Worm (Caenorhabditis elegans): ENCODE measurements around the gene sqst-3.

The sqst-3 gene

DNA sequence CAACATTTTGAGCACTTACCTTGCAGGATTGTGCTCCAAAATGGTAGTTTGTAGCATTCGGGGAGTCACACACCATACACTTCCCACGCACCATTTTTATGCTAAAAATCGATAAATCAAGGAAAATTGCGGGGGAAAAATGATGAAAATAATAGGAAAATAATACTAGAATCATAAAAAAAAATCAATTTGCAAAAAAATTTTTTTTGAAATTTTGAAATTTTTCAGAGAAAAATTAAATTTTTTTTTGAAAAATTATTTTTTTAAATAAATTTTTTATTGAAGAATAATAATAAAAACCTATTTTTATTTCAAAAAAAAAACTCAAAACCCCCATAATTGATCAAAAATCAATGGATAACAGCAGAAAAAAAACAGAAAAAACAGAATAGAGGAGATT is 18.8 kb upstream of the sqst-3 start, which contains the start of gene nhr-79:
Gene nhr-79, minus strand, starts transcription at position 101 of the 400 bp plus-strand sequence.
- TF ChIP-seq hnd-1 (tag; optimal IDR thresholded peaks at IDR 0.05): no peak

DNA sequence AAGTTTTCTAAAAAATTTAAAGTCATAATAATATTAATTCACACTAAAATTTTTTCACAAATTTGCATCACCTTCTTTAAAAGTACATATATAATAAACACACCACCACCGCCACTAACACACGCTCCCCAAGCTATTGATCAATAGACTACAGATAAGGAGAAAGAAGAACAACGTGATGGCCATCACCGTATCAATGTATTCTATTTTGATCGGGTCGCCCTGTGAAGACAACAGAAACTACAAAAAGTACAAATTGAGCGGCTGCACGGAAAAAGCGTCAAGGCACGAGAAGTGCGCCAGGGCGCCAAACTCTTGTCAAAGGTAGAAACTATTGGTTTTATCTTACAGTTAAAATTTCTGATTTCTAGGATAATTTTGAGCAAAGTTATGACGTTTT is 18.2 kb upstream of the sqst-3 start:
- no peak for TF ChIP-seq hnd-1 (tag; optimal IDR thresholded peaks at IDR 0.05)
- TF ChIP-seq tbx-11 (GFP tag; IDR thresholded peaks at IDR 0.05): no peak
- TF ChIP-seq tra-4 (tag; optimal IDR thresholded peaks at IDR 0.05): no peak

ce11 chrV:19217104-19217503 is 13.5 kb upstream of the sqst-3 start, which contains the start of gene srr-2:
Gene srr-2, minus strand, starts transcription at chrV:19217176.
- TF ChIP-seq B0310.2 (tag; optimal IDR thresholded peaks at IDR 0.05) (no peak), sea-1 (GFP tag; conservative IDR thresholded peaks at IDR 0.05) (no peak), tra-4 (tag; optimal IDR thresholded peaks at IDR 0.05) (no peak), F13C5.2 (tag; optimal IDR thresholded peaks at IDR 0.05) (no peak), tbx-11 (GFP tag; IDR thresholded peaks at IDR 0.05) (no peak), scrt-1 (GFP tag; IDR thresholded peaks at IDR 0.05) (no peak), pes-1 (GFP tag; IDR thresholded peaks at IDR 0.05) (no peak), aly-1 (tag; optimal IDR thresholded peaks at IDR 0.05) (no peak), flt-1 (GFP tag; IDR thresholded peaks at IDR 0.05) (no peak), hmg-4 (GFP tag; optimal IDR thresholded peaks at IDR 0.05) (no peak), ceh-36 (tag; optimal IDR thresholded peaks at IDR 0.05) (no peak), ceh-13 (GFP tag; optimal IDR thresholded peaks at IDR 0.05) (no peak), tbx-37 (GFP tag; conservative IDR thresholded peaks at IDR 0.05) (no peak), ets-7 (tag; optimal IDR thresholded peaks at IDR 0.05) (no peak), ama-1 (optimal IDR thresholded peaks at IDR 0.05) (no peak), hmbx-1 (tag; optimal IDR thresholded peaks at IDR 0.05) (no peak), hnd-1 (tag; optimal IDR thresholded peaks at IDR 0.05) (no peak)

ce11 chrV:19217675-19218074 is 12.9 kb upstream of the sqst-3 start, which contains the start of gene oac-49:
Gene oac-49, plus strand, starts transcription at chrV:19217975.
- TF ChIP-seq hnd-1 (tag; optimal IDR thresholded peaks at IDR 0.05) (no peak), tra-4 (tag; optimal IDR thresholded peaks at IDR 0.05) (no peak), ama-1 (optimal IDR thresholded peaks at IDR 0.05) (no peak)

DNA sequence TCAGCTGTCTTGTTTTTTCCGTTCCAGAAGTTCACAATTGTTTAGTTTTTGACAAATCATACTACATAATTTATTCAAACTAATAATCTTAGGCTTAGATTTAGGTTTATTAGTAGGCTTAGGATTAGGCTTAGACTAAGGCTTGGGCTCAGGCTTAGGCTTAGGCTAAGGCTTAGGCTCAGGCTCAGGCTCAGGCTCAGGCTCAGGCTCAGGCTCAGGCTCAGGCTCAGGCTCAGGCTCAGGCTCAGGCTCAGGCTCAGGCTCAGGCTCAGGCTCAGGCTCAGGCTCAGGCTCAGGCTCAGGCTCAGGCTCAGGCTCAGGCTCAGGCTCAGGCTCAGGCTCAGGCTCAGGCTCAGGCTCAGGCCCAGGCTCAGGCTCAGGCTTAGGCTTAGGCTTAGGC is 1.6 kb upstream of the sqst-3 start:
- peak; percentile 20 for TF ChIP-seq ceh-36 (tag; optimal IDR thresholded peaks at IDR 0.05)

DNA sequence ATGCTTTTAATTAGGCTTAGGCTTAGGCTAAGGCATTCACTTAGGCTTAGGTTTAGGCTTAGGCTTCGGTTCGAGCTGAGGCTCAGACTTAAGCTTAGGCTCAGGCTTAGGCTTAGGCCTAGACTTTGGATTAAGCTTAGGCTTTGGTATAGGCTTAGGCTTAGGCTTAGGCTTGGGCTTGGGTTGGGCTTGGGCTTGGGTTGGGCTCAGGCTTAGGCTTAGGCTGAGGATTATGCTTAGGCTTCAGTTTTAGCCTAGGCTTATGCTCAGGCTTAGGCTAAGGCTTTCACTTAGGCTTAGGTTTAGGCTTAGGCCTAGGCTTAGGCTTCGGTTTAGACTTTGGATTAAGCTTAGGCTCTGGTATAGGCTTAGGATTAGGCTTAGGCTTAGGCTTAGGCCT is 585 bp downstream of the sqst-3 start:
- TF ChIP-seq flt-1 (GFP tag; IDR thresholded peaks at IDR 0.05) (no peak), pes-1 (GFP tag; IDR thresholded peaks at IDR 0.05) (no peak), aly-1 (tag; optimal IDR thresholded peaks at IDR 0.05) (no peak), tbx-37 (GFP tag; conservative IDR thresholded peaks at IDR 0.05) (no peak), tbx-11 (GFP tag; IDR thresholded peaks at IDR 0.05) (no peak), scrt-1 (GFP tag; IDR thresholded peaks at IDR 0.05) (no peak), sea-1 (GFP tag; conservative IDR thresholded peaks at IDR 0.05) (no peak), ceh-36 (tag; optimal IDR thresholded peaks at IDR 0.05) (peak; percentile 95)

ce11 chrV:19233469-19233868 is 2.9 kb downstream of the sqst-3 start, which contains the start of gene fbxb-116:
Gene fbxb-116, plus strand, starts transcription at chrV:19233769.
- TF ChIP-seq B0310.2 (tag; optimal IDR thresholded peaks at IDR 0.05) (no peak), pes-1 (GFP tag; IDR thresholded peaks at IDR 0.05) (no peak), tra-4 (tag; optimal IDR thresholded peaks at IDR 0.05) (no peak), hmg-4 (GFP tag; optimal IDR thresholded peaks at IDR 0.05) (no peak), hmbx-1 (tag; optimal IDR thresholded peaks at IDR 0.05) (no peak), ama-1 (optimal IDR thresholded peaks at IDR 0.05) (no peak), ceh-13 (GFP tag; optimal IDR thresholded peaks at IDR 0.05) (no peak), ceh-36 (tag; optimal IDR thresholded peaks at IDR 0.05) (no peak), F13C5.2 (tag; optimal IDR thresholded peaks at IDR 0.05) (no peak), tbx-37 (GFP tag; conservative IDR thresholded peaks at IDR 0.05) (no peak), tbx-11 (GFP tag; IDR thresholded peaks at IDR 0.05) (no peak), flt-1 (GFP tag; IDR thresholded peaks at IDR 0.05) (no peak), ets-7 (tag; optimal IDR thresholded peaks at IDR 0.05) (no peak), hnd-1 (tag; optimal IDR thresholded peaks at IDR 0.05) (no peak), scrt-1 (GFP tag; IDR thresholded peaks at IDR 0.05) (no peak), aly-1 (tag; optimal IDR thresholded peaks at IDR 0.05) (no peak), sea-1 (GFP tag; conservative IDR thresholded peaks at IDR 0.05) (no peak)

ce11 chrV:19237204-19237603 is 6.6 kb downstream of the sqst-3 start, which contains the start of gene fbxb-2:
Gene fbxb-2, minus strand, starts transcription at chrV:19237304.
- TF ChIP-seq ama-1 (optimal IDR thresholded peaks at IDR 0.05): no peak
- peak; percentile 8 for TF ChIP-seq ceh-36 (tag; optimal IDR thresholded peaks at IDR 0.05)
- TF ChIP-seq hmbx-1 (tag; optimal IDR thresholded peaks at IDR 0.05): no peak

DNA sequence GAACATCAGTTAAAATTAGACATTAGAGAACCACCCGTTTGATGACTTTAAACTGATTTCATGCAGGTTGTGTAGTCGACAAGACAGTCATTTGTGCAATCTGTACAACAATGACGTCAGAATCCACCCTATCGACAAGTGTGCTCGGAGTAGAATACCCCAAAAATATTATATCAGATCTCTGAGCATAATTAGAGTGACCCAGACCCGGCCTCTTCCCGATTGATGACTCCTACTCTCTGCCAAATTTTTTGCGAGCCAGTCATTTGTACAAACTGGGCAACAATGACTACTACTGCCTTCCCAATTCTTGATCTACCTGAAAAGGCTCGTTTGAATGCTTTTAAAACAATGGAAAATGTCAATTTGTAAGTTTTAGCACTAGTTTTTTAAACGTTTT is 9.5 kb downstream of the sqst-3 start, which contains the start of the genes fbxb-115 and fbxb-1:
Gene fbxb-115, minus strand, starts transcription at position 101 of the 400 bp plus-strand sequence.
Gene fbxb-1, plus strand, starts transcription at position 226 of the 400 bp plus-strand sequence.
- no peak for TF ChIP-seq ets-7 (tag; optimal IDR thresholded peaks at IDR 0.05)
- TF ChIP-seq sea-1 (GFP tag; conservative IDR thresholded peaks at IDR 0.05): no peak
- TF ChIP-seq tra-4 (tag; optimal IDR thresholded peaks at IDR 0.05): no peak
